Fruit fly (Drosophila melanogaster) whole organism, embryonic: ENCODE data around the gene CG1635.
A peak's percentile ranks its signal among the peaks of the same experiment; 100 is the strongest.

Source experiments
- Atf3 ChIP-seq: fragments of 200-800 bp; sonication (Bioruptor generic); optimal IDR thresholded peaks from 3 replicates; lab custom pipeline; 2016; ENCODE audit warnings: missing biosample characterization, missing genetic modification characterization
- CG13287 ChIP-seq: fragments of 200-800 bp; sonication (Bioruptor generic); IDR thresholded peaks from 2 replicates; pipeline ENCODE4 v1.3.6; 2022; ENCODE audit warnings: missing biosample characterization, missing genetic modification characterization; ENCODE audit not compliant: partially characterized antibody
- CG13624 ChIP-seq: fragments of 200-800 bp; sonication (Bioruptor generic); optimal IDR thresholded peaks from 2 replicates; lab custom pipeline; 2016; ENCODE audit warnings: missing biosample characterization, missing genetic modification characterization
- CG14965 ChIP-seq: fragments of 200-800 bp; sonication (Bioruptor generic); optimal IDR thresholded peaks from 2 replicates; lab custom pipeline; 2016; ENCODE audit warnings: missing biosample characterization, missing genetic modification characterization, borderline replicate concordance
- CG15514 ChIP-seq: fragments of 200-800 bp; sonication (Bioruptor generic); optimal IDR thresholded peaks from 3 replicates; lab custom pipeline; 2017; ENCODE audit warnings: missing biosample characterization, missing genetic modification characterization, mild to moderate bottlenecking, moderate library complexity, missing genetic modification reagents
- CG17361 ChIP-seq: fragments of 200-800 bp; sonication (Bioruptor generic); IDR thresholded peaks from 3 replicates; pipeline ENCODE4 v1.3.6; 2022; ENCODE audit warnings: missing biosample characterization, missing genetic modification characterization
- CG17385 ChIP-seq: fragments of 200-800 bp; sonication (Bioruptor generic); optimal IDR thresholded peaks from 3 replicates; lab custom pipeline; 2018; ENCODE audit warnings: missing biosample characterization, mild to moderate bottlenecking, missing genetic modification characterization
- CG17802 ChIP-seq: fragments of 200-800 bp; sonication (Bioruptor generic); optimal IDR thresholded peaks from 2 replicates; lab custom pipeline; 2018; ENCODE audit warnings: missing biosample characterization, mild to moderate bottlenecking, missing genetic modification characterization, moderate library complexity
- CG17829 ChIP-seq: fragments of 200-800 bp; optimal IDR thresholded peaks from 2 replicates; lab custom pipeline; 2019; ENCODE audit warnings: missing biosample characterization, mild to moderate bottlenecking, missing genetic modification characterization, moderate library complexity
- CG18262 ChIP-seq: fragments of 200-800 bp; optimal IDR thresholded peaks from 3 replicates; lab custom pipeline; 2019; ENCODE audit warnings: missing biosample characterization, mild to moderate bottlenecking, missing genetic modification characterization, moderate library complexity
- CG32772 ChIP-seq: fragments of 200-800 bp; sonication (Bioruptor generic); IDR thresholded peaks from 2 replicates; pipeline ENCODE4 v1.3.6; 2022; ENCODE audit warnings: missing biosample characterization, missing genetic modification characterization
- CG42726 ChIP-seq: fragments of 200-800 bp; sonication (Bioruptor generic); IDR thresholded peaks from 2 replicates; pipeline ENCODE4 v1.3.6; 2022; ENCODE audit warnings: missing biosample characterization, missing genetic modification characterization; ENCODE audit not compliant: partially characterized antibody
- CG6175 ChIP-seq: fragments of 200-800 bp; sonication (Bioruptor generic); IDR thresholded peaks from 3 replicates; pipeline ENCODE4 v1.3.6; 2022; ENCODE audit warnings: missing biosample characterization, missing genetic modification characterization
- CG6813 ChIP-seq: fragments of 200-800 bp; sonication (Bioruptor generic); optimal IDR thresholded peaks from 2 replicates; lab custom pipeline; 2017; ENCODE audit warnings: missing biosample characterization, missing genetic modification characterization, mild to moderate bottlenecking, moderate library complexity, missing genetic modification reagents
- CG8089 ChIP-seq: fragments of 200-800 bp; sonication (Bioruptor generic); optimal IDR thresholded peaks from 3 replicates; lab custom pipeline; 2016; ENCODE audit warnings: missing biosample characterization, missing genetic modification characterization
- CG9215 ChIP-seq: fragments of 200-800 bp; sonication (Bioruptor generic); IDR thresholded peaks from 2 replicates; pipeline ENCODE4 v1.3.6; 2022; ENCODE audit warnings: missing biosample characterization, missing genetic modification characterization
- CG9609 ChIP-seq: fragments of 200-800 bp; sonication (Bioruptor generic); optimal IDR thresholded peaks from 3 replicates; lab custom pipeline; 2016; ENCODE audit warnings: missing biosample characterization, missing genetic modification characterization
- CTCF ChIP-seq: fragments of 200-800 bp; sonication (Bioruptor generic); optimal IDR thresholded peaks from 2 replicates; lab custom pipeline; 2017; ENCODE audit warnings: missing biosample characterization, mild to moderate bottlenecking, missing genetic modification characterization, moderate library complexity
- Deaf1 ChIP-seq: fragments of 200-800 bp; optimal IDR thresholded peaks from 3 replicates; lab custom pipeline; 2019; ENCODE audit warnings: missing biosample characterization, mild to moderate bottlenecking, missing genetic modification characterization, moderate library complexity
- Dfd ChIP-seq, 2 experiments: fragments of >200 bp; optimal IDR thresholded peaks; 2 replicates each; lab custom pipeline; 2017; ENCODE audit warnings: missing biosample characterization in 2 of 2, missing genetic modification characterization in 2 of 2
- HLH3B ChIP-seq: fragments of 200-800 bp; sonication (Bioruptor generic); IDR thresholded peaks from 2 replicates; pipeline ENCODE4 v1.3.6; 2022; ENCODE audit warnings: missing biosample characterization, missing genetic modification characterization
- HmgZ ChIP-seq: fragments of 200-800 bp; sonication (Bioruptor generic); optimal IDR thresholded peaks from 2 replicates; lab custom pipeline; 2018; ENCODE audit warnings: missing biosample characterization, mild to moderate bottlenecking, missing genetic modification characterization
- Lim3 ChIP-seq: fragments of 200-800 bp; sonication (Bioruptor generic); IDR thresholded peaks from 2 replicates; pipeline ENCODE4 v1.3.6; 2022; ENCODE audit warnings: missing biosample characterization, missing genetic modification characterization
- Med ChIP-seq: fragments of 200-800 bp; sonication (Bioruptor generic); peaks from one replicate; lab custom pipeline; 2016; ENCODE audit warnings: missing biosample characterization, missing genetic modification characterization, mild to moderate bottlenecking, inconsistent platforms, moderate library complexity
- Nf-YB ChIP-seq: fragments of 200-800 bp; sonication (Bioruptor generic); optimal IDR thresholded peaks from 3 replicates; lab custom pipeline; 2019; ENCODE audit warnings: missing biosample characterization, mild to moderate bottlenecking, missing genetic modification characterization, moderate library complexity
- NfI ChIP-seq: fragments of 200-800 bp; sonication (Bioruptor generic); optimal IDR thresholded peaks from 3 replicates; lab custom pipeline; 2018; ENCODE audit warnings: missing biosample characterization, mild to moderate bottlenecking, missing genetic modification characterization, moderate library complexity
- Poxn ChIP-seq: fragments of 200-800 bp; sonication (Bioruptor generic); IDR thresholded peaks from 2 replicates; pipeline ENCODE4 v1.3.6; 2022; ENCODE audit warnings: missing biosample characterization, missing genetic modification characterization
- TFAM ChIP-seq: fragments of 200-800 bp; sonication (Bioruptor generic); optimal IDR thresholded peaks from 2 replicates; lab custom pipeline; 2017; ENCODE audit warnings: missing biosample characterization, missing genetic modification characterization, inconsistent platforms
- ac ChIP-seq: fragments of 200-800 bp; sonication (Bioruptor generic); optimal IDR thresholded peaks from 3 replicates; lab custom pipeline; 2017; ENCODE audit warnings: missing biosample characterization, mild to moderate bottlenecking, missing genetic modification characterization
- bigmax ChIP-seq: fragments of 200-800 bp; sonication (Bioruptor generic); optimal IDR thresholded peaks from 2 replicates; lab custom pipeline; 2018; ENCODE audit warnings: missing biosample characterization, mild to moderate bottlenecking, missing genetic modification characterization
- bsh ChIP-seq, 2 experiments: fragments of 200-800 bp; sonication (Bioruptor generic); optimal IDR thresholded peaks; 2 replicates each; lab custom pipeline; 2017 to 2018; ENCODE audit warnings: mild to moderate bottlenecking in 2 of 2, missing biosample characterization in 2 of 2, missing genetic modification characterization in 2 of 2, moderate library complexity in 1 of 2
- chinmo ChIP-seq: fragments of 200-800 bp; sonication (Bioruptor generic); IDR thresholded peaks from 4 replicates; pipeline ENCODE4 v1.3.6; 2022; ENCODE audit warnings: missing biosample characterization, missing genetic modification characterization; ENCODE audit not compliant: partially characterized antibody
- ci ChIP-seq: fragments of 200-800 bp; sonication (Bioruptor generic); IDR thresholded peaks from 3 replicates; pipeline ENCODE4 v1.3.6; 2022; ENCODE audit warnings: missing biosample characterization, missing genetic modification characterization
- danr ChIP-seq: fragments of 200-800 bp; sonication (Bioruptor generic); IDR thresholded peaks from 2 replicates; pipeline ENCODE4 v1.3.6; 2022; ENCODE audit warnings: missing biosample characterization, missing genetic modification characterization
- ems ChIP-seq: fragments of 200-800 bp; sonication (Bioruptor generic); optimal IDR thresholded peaks from 3 replicates; lab custom pipeline; 2016; ENCODE audit warnings: missing biosample characterization, missing genetic modification characterization
- gfzf ChIP-seq: fragments of 200-800 bp; sonication (Bioruptor generic); optimal IDR thresholded peaks from 2 replicates; lab custom pipeline; 2016; ENCODE audit warnings: missing biosample characterization, mild to moderate bottlenecking, missing genetic modification characterization, moderate library complexity
- hb ChIP-seq: fragments of 200-800 bp; sonication (Bioruptor generic); IDR thresholded peaks from 3 replicates; pipeline ENCODE4 v1.3.6; 2022; ENCODE audit warnings: missing biosample characterization, missing genetic modification characterization; ENCODE audit not compliant: partially characterized antibody
- insv ChIP-seq, 2 experiments: fragments of 200-800 bp; sonication (Bioruptor generic); optimal IDR thresholded peaks; 3 replicates each; lab custom pipeline; 2016 to 2018; ENCODE audit warnings: missing biosample characterization in 2 of 2, missing genetic modification characterization in 2 of 2
- ken ChIP-seq: fragments of 200-800 bp; sonication (Bioruptor generic); IDR thresholded peaks from 3 replicates; pipeline ENCODE4 v1.3.6; 2022; ENCODE audit warnings: missing biosample characterization, missing genetic modification characterization
- knrl ChIP-seq: fragments of 200-800 bp; sonication (Bioruptor generic); IDR thresholded peaks from 3 replicates; pipeline ENCODE4 v1.3.6; 2022; ENCODE audit warnings: missing biosample characterization, missing genetic modification characterization; ENCODE audit not compliant: partially characterized antibody
- lilli ChIP-seq: fragments of 200-800 bp; sonication (Bioruptor generic); optimal IDR thresholded peaks from 3 replicates; lab custom pipeline; 2016; ENCODE audit warnings: missing biosample characterization, missing genetic modification characterization
- nmo ChIP-seq: fragments of 200-800 bp; sonication (Bioruptor generic); optimal IDR thresholded peaks from 2 replicates; lab custom pipeline; 2018; ENCODE audit warnings: missing biosample characterization, mild to moderate bottlenecking, missing genetic modification characterization, moderate library complexity
- tin ChIP-seq: fragments of 200-800 bp; sonication (Bioruptor generic); optimal IDR thresholded peaks from 3 replicates; lab custom pipeline; 2016; ENCODE audit warnings: missing biosample characterization, missing genetic modification characterization
- tio ChIP-seq: fragments of 200-800 bp; sonication (Bioruptor generic); optimal IDR thresholded peaks from 2 replicates; lab custom pipeline; 2017; ENCODE audit warnings: missing biosample characterization, missing genetic modification characterization, inconsistent platforms
- tna ChIP-seq: fragments of 200-800 bp; sonication (Bioruptor generic); IDR thresholded peaks from 2 replicates; pipeline ENCODE4 v1.3.6; 2022; ENCODE audit warnings: missing biosample characterization, missing genetic modification characterization; ENCODE audit not compliant: partially characterized antibody
- tx ChIP-seq: fragments of 200-800 bp; sonication (Bioruptor generic); optimal IDR thresholded peaks from 2 replicates; lab custom pipeline; 2016; ENCODE audit warnings: missing biosample characterization, missing genetic modification characterization
- zen2 ChIP-seq: fragments of 200-800 bp; sonication (Bioruptor generic); IDR thresholded peaks from 3 replicates; pipeline ENCODE4 v1.3.6; 2022; ENCODE audit warnings: missing biosample characterization, missing genetic modification characterization; ENCODE audit not compliant: partially characterized antibody

CG1635 gene

dm6 chr3R:31571885-31572292 is 16.6 kb upstream of the CG1635 start, which contains the start of gene gammaCOP (continued):
- TF ChIP-seq bsh (GFP tag; optimal IDR thresholded peaks at IDR 0.05; lab: Kevin White, UChicago) (no peak), ems (GFP tag; lab: Kevin White, UChicago) (peak; percentile 15), Lim3 (no peak), hb (peak; percentile 80), CG17829 (tag; lab: Kevin White, UChicago) (peak; percentile 36), tin (GFP tag; lab: Kevin White, UChicago) (no peak), danr (GFP tag; lab: Robert Waterston, UW) (no peak), tx (GFP tag; lab: Kevin White, UChicago) (no peak), chinmo (GFP tag; lab: Robert Waterston, UW) (0 out of 4 replicates have a peak, but pooled peaks have one; percentile 47), lilli (peak; percentile 14), zen2 (GFP tag; lab: Robert Waterston, UW) (peak; percentile 82; the same call in 2 of the 3 replicates), Nf-YB (no peak), Atf3 (GFP tag; lab: Kevin White, UChicago) (no peak)

DNA sequence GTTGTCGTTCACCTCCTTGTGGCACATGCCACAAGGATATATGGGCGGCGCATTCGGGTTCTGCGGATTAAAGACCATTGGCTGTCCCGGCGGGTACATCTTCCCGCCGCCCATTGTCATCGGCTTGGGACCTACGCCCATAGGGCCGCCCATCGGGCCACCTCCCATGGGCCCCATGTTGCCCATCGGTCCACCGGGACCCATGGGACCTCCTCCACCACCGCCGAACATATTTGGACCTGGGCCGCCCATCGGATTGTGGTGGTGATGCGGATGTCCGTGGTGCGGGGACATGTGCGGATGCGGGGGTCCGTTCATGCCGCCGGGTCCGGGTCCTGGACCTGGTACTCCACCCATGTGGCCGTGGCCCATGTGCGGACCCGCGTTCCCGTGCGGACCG is 11.1 kb upstream of the CG1635 start:
- TF ChIP-seq Med (GFP tag; lab: Kevin White, UChicago) (peak; percentile 49), Deaf1 (tag; lab: Kevin White, UChicago) (no peak)

- TF ChIP-seq CG17361 (no peak), CG6813 (GFP tag; lab: Kevin White, UChicago) (no peak), ken (GFP tag; lab: Robert Waterston, UW) (no peak), ac (no peak), CG9215 (GFP tag; lab: Robert Waterston, UW) (peak; percentile 47), CG8089 (GFP tag; lab: Kevin White, UChicago) (no peak), CG17385 (peak; percentile 83), Dfd (GFP tag; optimal IDR thresholded peaks at IDR 0.05; lab: Kevin White, UChicago) (no peak), CG32772 (GFP tag; lab: Robert Waterston, UW) (no peak), CG18262 (tag; lab: Kevin White, UChicago) (no peak), tna (GFP tag; lab: Robert Waterston, UW) (no peak), insv (GFP tag; optimal IDR thresholded peaks at IDR 0.05; lab: Kevin White, UChicago) (no peak), Poxn (GFP tag; lab: Robert Waterston, UW) (no peak), NfI (GFP tag; lab: Kevin White, UChicago) (no peak)
Measured at dm6 chr3R:31580032-31580431, 8.4 kb upstream of the CG1635 start.

DNA sequence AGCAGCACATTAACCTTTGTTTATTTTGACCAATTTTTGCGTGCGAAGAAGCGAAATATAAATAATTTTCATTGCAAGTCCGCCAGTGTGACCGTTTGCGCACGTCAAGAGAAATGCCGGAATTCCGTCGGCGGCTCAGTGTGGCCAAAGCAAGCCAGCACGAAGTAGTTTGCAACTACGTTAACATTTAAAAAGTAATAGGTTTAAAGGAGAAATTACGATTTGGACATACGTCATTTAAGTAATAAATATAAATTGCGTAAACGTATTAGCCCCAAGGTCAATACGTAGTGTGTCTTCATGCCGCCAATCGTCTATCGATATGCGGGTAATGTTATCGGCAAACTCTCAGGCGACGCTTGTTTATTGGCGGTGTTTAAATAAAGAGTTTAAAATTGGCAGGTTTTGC is 7.9 kb upstream of the CG1635 start, which contains the start of the genes pygo and rod:
TSS of gene pygo (minus strand) at position 114 of the 409 bp plus-strand sequence.
TSS of gene rod (plus strand) at position 366 of the 409 bp plus-strand sequence.
- TF ChIP-seq CG6175 (no peak), HmgZ (tag; lab: Kevin White, UChicago) (peak; percentile 66), CG13624 (GFP tag; lab: Kevin White, UChicago) (peak; percentile 37), nmo (GFP tag; lab: Kevin White, UChicago) (peak; percentile 61), CG17802 (tag; lab: Kevin White, UChicago) (no peak), gfzf (GFP tag; lab: Kevin White, UChicago) (peak; percentile 90), bigmax (peak; percentile 46), ci (peak; percentile 28; the same call in 1 of the 3 replicates), HLH3B (GFP tag; lab: Robert Waterston, UW) (no peak), zen2 (GFP tag; lab: Robert Waterston, UW) (peak; percentile 30; the same call in 1 of the 3 replicates), CG42726 (0 out of 2 replicates have a peak, but pooled peaks have one; percentile 29), TFAM (no peak), CG15514 (GFP tag; lab: Kevin White, UChicago) (peak; percentile 92), CG9609 (GFP tag; lab: Kevin White, UChicago) (no peak), CTCF (peak; percentile 21), lilli (peak; percentile 34), CG14965 (GFP tag; lab: Kevin White, UChicago) (no peak), tio (GFP tag; lab: Kevin White, UChicago) (no peak), CG13287 (GFP tag; lab: Robert Waterston, UW) (peak; percentile 80), knrl (GFP tag; lab: Robert Waterston, UW) (peak; percentile 58; the same call in 2 of the 3 replicates)
